Worm (Caenorhabditis elegans) whole organism, young adult: Measurements from ENCODE around the gene snt-7.
A peak's percentile ranks its signal among the peaks of the same experiment; 100 is the strongest.

Source experiments
- B0019.2 ChIP-seq: fragments of 200-800 bp; sonication (Bioruptor generic); conservative IDR thresholded peaks from 2 replicates; pipeline ENCODE4 v1.3.6; 2022; ENCODE audit warnings: missing genetic modification reagents, missing genetic modification characterization, missing compliant biosample characterization
- C06A6.2 ChIP-seq: fragments of 200-800 bp; sonication (Bioruptor generic); conservative IDR thresholded peaks from 2 replicates; pipeline ENCODE4 v1.3.6; 2022; ENCODE audit warnings: missing genetic modification characterization, missing compliant biosample characterization
- F10E7.11 ChIP-seq: sonication (generic microtip); optimal IDR thresholded peaks from 2 replicates; lab custom pipeline; 2017; ENCODE audit warnings: mild to moderate bottlenecking, missing genetic modification characterization, moderate library complexity, missing compliant biosample characterization
- F23B12.7 ChIP-seq: sonication (generic microtip); optimal IDR thresholded peaks from 2 replicates; lab custom pipeline; 2017; ENCODE audit warnings: missing genetic modification characterization, mild to moderate bottlenecking, missing compliant biosample characterization, antibody characterized with exemption, moderate library complexity; ENCODE audit not compliant: insufficient read depth
- F33H1.4 ChIP-seq: fragments of 200-800 bp; sonication (Bioruptor generic); IDR thresholded peaks from 2 replicates; pipeline ENCODE4 v1.3.6; 2022; ENCODE audit warnings: missing genetic modification reagents, missing genetic modification characterization, missing compliant biosample characterization
- F37B4.10 ChIP-seq: fragments of 200-800 bp; sonication (Bioruptor generic); IDR thresholded peaks from 2 replicates; pipeline ENCODE4 v1.3.6; 2022; ENCODE audit warnings: missing genetic modification characterization, missing compliant biosample characterization
- F52B5.7 ChIP-seq: sonication (generic microtip); optimal IDR thresholded peaks from 2 replicates; lab custom pipeline; 2016; ENCODE audit warnings: mild to moderate bottlenecking, missing genetic modification characterization, missing compliant biosample characterization
- K11D2.4 ChIP-seq: fragments of 200-800 bp; sonication (Bioruptor generic); IDR thresholded peaks from 2 replicates; pipeline ENCODE4 v1.3.6; 2022; ENCODE audit warnings: missing genetic modification reagents, missing genetic modification characterization, missing compliant biosample characterization
- K12H6.12 ChIP-seq: fragments of 200-800 bp; sonication (Bioruptor generic); optimal IDR thresholded peaks from 2 replicates; lab custom pipeline; 2018; ENCODE audit warnings: mild to moderate bottlenecking, missing genetic modification characterization, missing compliant biosample characterization
- Y95B8A.8 ChIP-seq: fragments of 200-800 bp; sonication (Bioruptor generic); IDR thresholded peaks from 2 replicates; pipeline ENCODE4 v1.3.6; 2022; ENCODE audit warnings: missing genetic modification reagents, missing genetic modification characterization, missing compliant biosample characterization
- ZK185.1 ChIP-seq: sonication (generic microtip); optimal IDR thresholded peaks from 2 replicates; lab custom pipeline; 2016; ENCODE audit warnings: mild to moderate bottlenecking, missing genetic modification characterization, missing compliant biosample characterization; ENCODE audit not compliant: poor library complexity, severe bottlenecking
- akir-1 ChIP-seq: fragments of 200-800 bp; sonication (Bioruptor generic); optimal IDR thresholded peaks from 2 replicates; lab custom pipeline; 2018; ENCODE audit warnings: mild to moderate bottlenecking, missing genetic modification characterization, moderate library complexity, missing compliant biosample characterization
- aptf-3 ChIP-seq: fragments of 200-800 bp; sonication (Bioruptor generic); IDR thresholded peaks from 2 replicates; pipeline ENCODE4 v1.3.6; 2022; ENCODE audit warnings: missing genetic modification characterization, missing compliant biosample characterization
- ceh-27 ChIP-seq: fragments of 200-800 bp; sonication (Bioruptor generic); optimal IDR thresholded peaks from 2 replicates; lab custom pipeline; 2018; ENCODE audit warnings: mild to moderate bottlenecking, missing genetic modification characterization, moderate library complexity, missing compliant biosample characterization
- ceh-58 ChIP-seq: fragments of 200-800 bp; sonication (Bioruptor generic); IDR thresholded peaks from 2 replicates; pipeline ENCODE4 v1.3.6; 2022; ENCODE audit warnings: missing genetic modification characterization, missing compliant biosample characterization
- dox-1 ChIP-seq: fragments of 200-800 bp; sonication (Bioruptor generic); IDR thresholded peaks from 2 replicates; pipeline ENCODE4 v1.3.6; 2022; ENCODE audit warnings: missing genetic modification reagents, missing genetic modification characterization, missing compliant biosample characterization
- dpff-1 ChIP-seq: sonication (generic microtip); optimal IDR thresholded peaks from 2 replicates; lab custom pipeline; 2017; ENCODE audit warnings: mild to moderate bottlenecking, missing genetic modification characterization, missing compliant biosample characterization
- egl-44 ChIP-seq: fragments of 200-800 bp; sonication (Bioruptor generic); IDR thresholded peaks from 2 replicates; pipeline ENCODE4 v1.3.6; 2022; ENCODE audit warnings: missing genetic modification reagents, missing genetic modification characterization, missing compliant biosample characterization
- ets-4 ChIP-seq: fragments of 200-800 bp; sonication (Bioruptor generic); optimal IDR thresholded peaks from 2 replicates; lab custom pipeline; 2018; ENCODE audit warnings: mild to moderate bottlenecking, missing genetic modification characterization, missing compliant biosample characterization
- fkh-3 ChIP-seq: sonication (generic microtip); optimal IDR thresholded peaks from 2 replicates; lab custom pipeline; 2016; ENCODE audit warnings: mild to moderate bottlenecking, missing genetic modification characterization, missing compliant biosample characterization
- gei-17 ChIP-seq: fragments of 200-800 bp; sonication (Bioruptor generic); optimal IDR thresholded peaks from 2 replicates; lab custom pipeline; 2018; ENCODE audit warnings: mild to moderate bottlenecking, missing genetic modification characterization, missing compliant biosample characterization
- him-1 ChIP-seq: sonication (generic microtip); optimal IDR thresholded peaks from 2 replicates; lab custom pipeline; 2016; ENCODE audit warnings: missing genotype, missing genetic modification reagents, missing genetic modification characterization, missing compliant biosample characterization
- hmg-1.2 ChIP-seq: fragments of 200-800 bp; sonication (Bioruptor generic); IDR thresholded peaks from 2 replicates; pipeline ENCODE4 v1.3.6; 2022; ENCODE audit warnings: missing genetic modification reagents, missing genetic modification characterization, missing compliant biosample characterization
- hsf-1 ChIP-seq: fragments of 200-800 bp; sonication (Bioruptor generic); IDR thresholded peaks from 2 replicates; pipeline ENCODE4 v1.3.6; 2022; ENCODE audit warnings: missing genetic modification reagents, missing genetic modification characterization, missing compliant biosample characterization
- lag-1 ChIP-seq: fragments of 200-800 bp; sonication (Bioruptor generic); IDR thresholded peaks from 2 replicates; pipeline ENCODE4 v1.3.6; 2022; ENCODE audit warnings: missing genetic modification reagents, missing genetic modification characterization, missing compliant biosample characterization
- lin-26 ChIP-seq: fragments of 200-800 bp; sonication (Bioruptor generic); IDR thresholded peaks from 2 replicates; pipeline ENCODE4 v1.3.6; 2022; ENCODE audit warnings: missing genetic modification reagents, missing genetic modification characterization, missing compliant biosample characterization
- lin-40 ChIP-seq: sonication (generic microtip); optimal IDR thresholded peaks from 2 replicates; lab custom pipeline; 2016; ENCODE audit warnings: missing genetic modification characterization, mild to moderate bottlenecking, missing compliant biosample characterization, missing genotype, missing genetic modification reagents
- lin-54 ChIP-seq: fragments of 200-800 bp; sonication (Bioruptor generic); optimal IDR thresholded peaks from 2 replicates; lab custom pipeline; 2018; ENCODE audit warnings: mild to moderate bottlenecking, missing genetic modification characterization, missing compliant biosample characterization
- lir-1 ChIP-seq: fragments of 200-800 bp; sonication (Bioruptor generic); conservative IDR thresholded peaks from 2 replicates; pipeline ENCODE4 v1.3.6; 2022; ENCODE audit warnings: missing genetic modification reagents, missing genetic modification characterization, missing compliant biosample characterization
- madf-3 ChIP-seq: fragments of 200-800 bp; sonication (Bioruptor generic); IDR thresholded peaks from 2 replicates; pipeline ENCODE4 v1.3.6; 2022; ENCODE audit warnings: missing genetic modification reagents, missing genetic modification characterization, missing compliant biosample characterization
- madf-6 ChIP-seq: fragments of 200-800 bp; sonication (Bioruptor generic); IDR thresholded peaks from 2 replicates; pipeline ENCODE4 v1.3.6; 2022; ENCODE audit warnings: missing genetic modification reagents, missing genetic modification characterization, missing compliant biosample characterization
- mes-4 ChIP-seq: sonication (generic microtip); optimal IDR thresholded peaks from 2 replicates; lab custom pipeline; 2016; ENCODE audit warnings: missing genotype, missing genetic modification characterization, missing compliant biosample characterization
- mxl-1 ChIP-seq: sonication (generic microtip); optimal IDR thresholded peaks from 2 replicates; lab custom pipeline; 2016; ENCODE audit warnings: missing genetic modification characterization, missing compliant biosample characterization
- nhr-179 ChIP-seq: sonication (generic microtip); optimal IDR thresholded peaks from 2 replicates; lab custom pipeline; 2016; ENCODE audit warnings: mild to moderate bottlenecking, missing genetic modification characterization, missing compliant biosample characterization
- nhr-80 ChIP-seq: sonication (generic microtip); optimal IDR thresholded peaks from 2 replicates; lab custom pipeline; 2016; ENCODE audit warnings: missing genetic modification characterization, missing compliant biosample characterization
- nhr-90 ChIP-seq: sonication (generic microtip); optimal IDR thresholded peaks from 2 replicates; lab custom pipeline; 2016; ENCODE audit warnings: missing genotype, mild to moderate bottlenecking, missing genetic modification characterization, missing compliant biosample characterization
- rcor-1 ChIP-seq: fragments of 200-800 bp; sonication (Bioruptor generic); IDR thresholded peaks from 2 replicates; pipeline ENCODE4 v1.3.6; 2022; ENCODE audit warnings: missing genetic modification reagents, missing genetic modification characterization, missing compliant biosample characterization
- sea-2 ChIP-seq: fragments of 200-800 bp; sonication (Bioruptor generic); IDR thresholded peaks from 2 replicates; pipeline ENCODE4 v1.3.6; 2022; ENCODE audit warnings: missing genetic modification characterization, missing compliant biosample characterization
- snpc-1.1 ChIP-seq: sonication (generic microtip); optimal IDR thresholded peaks from 2 replicates; lab custom pipeline; 2017; ENCODE audit warnings: missing genetic modification characterization, mild to moderate bottlenecking, missing compliant biosample characterization, antibody characterized with exemption, moderate library complexity, missing genotype, missing genetic modification reagents; ENCODE audit not compliant: insufficient read depth
- snpc-1.3 ChIP-seq: sonication (generic microtip); optimal IDR thresholded peaks from 2 replicates; lab custom pipeline; 2017; ENCODE audit warnings: missing genetic modification characterization, mild to moderate bottlenecking, missing compliant biosample characterization, antibody characterized with exemption, moderate library complexity, missing genotype, missing genetic modification reagents; ENCODE audit not compliant: insufficient read depth
- snpc-3.4 ChIP-seq: sonication (generic microtip); optimal IDR thresholded peaks from 2 replicates; lab custom pipeline; 2017; ENCODE audit warnings: missing genetic modification characterization, mild to moderate bottlenecking, missing compliant biosample characterization, antibody characterized with exemption, moderate library complexity, missing genotype, missing genetic modification reagents
- unc-62 ChIP-seq: fragments of 150-350 bp; optimal IDR thresholded peaks from 2 replicates; lab custom pipeline; 2014; ENCODE audit warnings: missing biosample characterization, missing genetic modification reagents, missing genetic modification characterization
- ztf-28 ChIP-seq: fragments of 200-800 bp; sonication (Bioruptor generic); IDR thresholded peaks from 2 replicates; pipeline ENCODE4 v1.3.6; 2022; ENCODE audit warnings: missing genetic modification reagents, missing genetic modification characterization, missing compliant biosample characterization

The snt-7 gene

ce11 chrX:15199052-15199451 is at the start of gene snt-7:
Gene snt-7 (minus strand): TSS chrX:15199152.
- TF ChIP-seq nhr-179 (tag; lab: Kevin White, UChicago), result no peak
- TF ChIP-seq lir-1, result no peak
- no peak for TF ChIP-seq lag-1 (GFP tag; lab: Robert Waterston, UW)
- no peak for TF ChIP-seq lin-40 (tag; lab: Kevin White, UChicago)
- no peak for TF ChIP-seq K12H6.12 (tag; lab: Kevin White, UChicago)
- TF ChIP-seq mes-4 (tag; lab: Kevin White, UChicago), result no peak
- TF ChIP-seq ets-4 (GFP tag; lab: Kevin White, UChicago), result no peak
- no peak for TF ChIP-seq F33H1.4 (GFP tag; lab: Robert Waterston, UW)
- TF ChIP-seq ceh-58 (GFP tag; lab: Robert Waterston, UW), result no peak
- TF ChIP-seq lin-26, result no peak
- no peak for TF ChIP-seq ceh-27 (GFP tag; lab: Kevin White, UChicago)
- no peak for TF ChIP-seq F10E7.11 (tag; lab: Kevin White, UChicago)
- no peak for TF ChIP-seq egl-44 (GFP tag; lab: Robert Waterston, UW)

ce11 chrX:15246595-15246994 is 47.6 kb upstream of the snt-7 start:
- peak; percentile 5 for TF ChIP-seq nhr-80 (tag; lab: Kevin White, UChicago)
- 0 out of 2 replicates have a peak, but pooled peaks have one; percentile 32 for TF ChIP-seq madf-3 (GFP tag; lab: Robert Waterston, UW)
- TF ChIP-seq lin-54, result no peak
- TF ChIP-seq unc-62 (GFP tag; lab: Kevin White, UChicago), result no peak
- TF ChIP-seq mxl-1 (tag; lab: Kevin White, UChicago), result no peak
- TF ChIP-seq, all 124 proteins: peak for 2

- no peak for TF ChIP-seq K11D2.4 (GFP tag; lab: Robert Waterston, UW)
- no peak for TF ChIP-seq nhr-90
- TF ChIP-seq ZK185.1 (tag; lab: Kevin White, UChicago), result no peak
- no peak for TF ChIP-seq aptf-3 (GFP tag; lab: Robert Waterston, UW)
- TF ChIP-seq F52B5.7, result no peak
These were observed 47.2 kb upstream of the snt-7 start, which contains the start of gene piki-1 for ce11 chrX:15246182-15246581. Gene piki-1 (minus strand): TSS chrX:15246399.

ce11 chrX:15242726-15243125 is 43.8 kb upstream of the snt-7 start:
- peak; percentile 66 for TF ChIP-seq lin-26
- TF ChIP-seq rcor-1 (GFP tag; lab: Robert Waterston, UW), result no peak
- TF ChIP-seq ztf-28 (GFP tag; lab: Robert Waterston, UW), result no peak
- peak; percentile 17 for TF ChIP-seq snpc-1.3 (tag; lab: Kevin White, UChicago)
- TF ChIP-seq akir-1 (GFP tag; lab: Kevin White, UChicago), result no peak
- TF ChIP-seq snpc-1.1, result peak; percentile 41
- TF ChIP-seq C06A6.2 (GFP tag; lab: Robert Waterston, UW), result no peak
- no peak for TF ChIP-seq F23B12.7 (tag; lab: Kevin White, UChicago)
- no peak for TF ChIP-seq dpff-1 (tag; lab: Kevin White, UChicago)
- peak; percentile 71 for TF ChIP-seq snpc-3.4 (tag; lab: Kevin White, UChicago)
- peak; percentile 64 for TF ChIP-seq hmg-1.2
- TF ChIP-seq B0019.2 (GFP tag; lab: Robert Waterston, UW), result peak; percentile 33; the same call in 1 of the 2 replicates
- no peak for TF ChIP-seq sea-2 (GFP tag; lab: Robert Waterston, UW)
- no peak for TF ChIP-seq F37B4.10 (GFP tag; lab: Robert Waterston, UW)
- TF ChIP-seq unc-62 (GFP tag; lab: Kevin White, UChicago), result no peak
- TF ChIP-seq ceh-27 (GFP tag; lab: Kevin White, UChicago), result no peak
- no peak for TF ChIP-seq lir-1
- TF ChIP-seq dox-1, result no peak
- no peak for TF ChIP-seq hsf-1 (GFP tag; lab: Robert Waterston, UW)
- peak; percentile 86 for TF ChIP-seq him-1 (tag; lab: Kevin White, UChicago)
- TF ChIP-seq fkh-3 (tag; lab: Kevin White, UChicago), result no peak
- 0 out of 2 replicates have a peak, but pooled peaks have one; percentile 37 for TF ChIP-seq Y95B8A.8 (GFP tag; lab: Robert Waterston, UW)
- TF ChIP-seq lin-40 (tag; lab: Kevin White, UChicago), result no peak
- TF ChIP-seq madf-6 (GFP tag; lab: Robert Waterston, UW), result peak; percentile 15; the same call in 1 of the 2 replicates
- TF ChIP-seq F33H1.4 (GFP tag; lab: Robert Waterston, UW), result no peak
- TF ChIP-seq K11D2.4 (GFP tag; lab: Robert Waterston, UW), result no peak
- TF ChIP-seq gei-17 (GFP tag; lab: Kevin White, UChicago), result no peak
